Worm (Caenorhabditis elegans) whole organism, L4/young adult: ENCODE results near the gene sdz-23.

ENCODE experiments used
- W03F9.2 ChIP-seq: fragments of 150-350 bp; optimal IDR thresholded peaks from 2 replicates; lab custom pipeline; 2014; ENCODE audit warnings: missing biosample characterization, missing genetic modification characterization
- dao-5 ChIP-seq: sonication (generic microtip); optimal IDR thresholded peaks from 2 replicates; lab custom pipeline; 2016; ENCODE audit warnings: missing genotype, missing genetic modification characterization, moderate library complexity, missing compliant biosample characterization
- him-1 ChIP-seq: sonication (generic microtip); optimal IDR thresholded peaks from 2 replicates; lab custom pipeline; 2016; ENCODE audit warnings: missing genotype, missing genetic modification reagents, missing genetic modification characterization, missing compliant biosample characterization

ce11 chrV:8098239-8098638 is 1.2 kb upstream of the sdz-23 start, which contains the start of gene str-145:
- TF ChIP-seq dao-5 (tag; lab: Kevin White, UChicago) (no peak), W03F9.2 (no peak), him-1 (tag; lab: Kevin White, UChicago) (no peak)
